Fruit fly (Drosophila melanogaster) whole organism, embryonic: ENCODE results near the gene CG13085.
A peak's percentile ranks its signal among the peaks of the same experiment; 100 is the strongest.

Experiments used
- Ada2b ChIP-seq: fragments of 200-800 bp; sonication (Bioruptor generic); IDR thresholded peaks from 2 replicates; pipeline ENCODE4 v1.3.6; 2022; ENCODE audit warnings: missing biosample characterization, missing genetic modification characterization
- Atf3 ChIP-seq: fragments of 200-800 bp; sonication (Bioruptor generic); optimal IDR thresholded peaks from 3 replicates; lab custom pipeline; 2016; ENCODE audit warnings: missing biosample characterization, missing genetic modification characterization
- B-H2 ChIP-seq: fragments of 200-800 bp; sonication (Bioruptor generic); optimal IDR thresholded peaks from 2 replicates; lab custom pipeline; 2018; ENCODE audit warnings: missing biosample characterization, mild to moderate bottlenecking, missing genetic modification characterization
- CG10366 ChIP-seq: fragments of 200-800 bp; sonication (Bioruptor generic); IDR thresholded peaks from 2 replicates; pipeline ENCODE4 v1.3.6; 2022; ENCODE audit warnings: missing biosample characterization, missing genetic modification characterization
- CG12299 ChIP-seq: fragments of 200-800 bp; sonication (Bioruptor generic); optimal IDR thresholded peaks from 2 replicates; lab custom pipeline; 2018; ENCODE audit warnings: missing biosample characterization, mild to moderate bottlenecking, missing genetic modification characterization
- CG1233 ChIP-seq: fragments of 200-800 bp; sonication (Bioruptor generic); optimal IDR thresholded peaks from 4 replicates; lab custom pipeline; 2018; ENCODE audit warnings: missing biosample characterization, mild to moderate bottlenecking, missing genetic modification characterization
- CG13424 ChIP-seq: fragments of 200-800 bp; sonication (Bioruptor generic); optimal IDR thresholded peaks from 2 replicates; lab custom pipeline; 2019; ENCODE audit warnings: missing biosample characterization, mild to moderate bottlenecking, missing genetic modification characterization, moderate library complexity
- CG13775 ChIP-seq: fragments of 200-800 bp; sonication (Bioruptor generic); optimal IDR thresholded peaks from 3 replicates; lab custom pipeline; 2017; ENCODE audit warnings: missing biosample characterization, mild to moderate bottlenecking, missing genetic modification characterization
- CG14710 ChIP-seq: fragments of 200-800 bp; sonication (Bioruptor generic); optimal IDR thresholded peaks from 3 replicates; lab custom pipeline; 2019; ENCODE audit warnings: missing biosample characterization, mild to moderate bottlenecking, missing genetic modification characterization, moderate library complexity
- CG1529 ChIP-seq: fragments of 200-800 bp; sonication (Bioruptor generic); optimal IDR thresholded peaks from 3 replicates; lab custom pipeline; 2018; ENCODE audit warnings: missing biosample characterization, missing genetic modification characterization
- CG1647 ChIP-seq: fragments of 200-800 bp; sonication (Bioruptor generic); optimal IDR thresholded peaks from 3 replicates; lab custom pipeline; 2016; ENCODE audit warnings: missing biosample characterization, missing genetic modification characterization
- CG17912 ChIP-seq: fragments of 200-800 bp; sonication (Bioruptor generic); optimal IDR thresholded peaks from 2 replicates; lab custom pipeline; 2018; ENCODE audit warnings: missing biosample characterization, mild to moderate bottlenecking, missing genetic modification characterization
- CG2116 ChIP-seq: fragments of 200-800 bp; sonication (Bioruptor generic); optimal IDR thresholded peaks from 3 replicates; lab custom pipeline; 2018; ENCODE audit warnings: missing biosample characterization, mild to moderate bottlenecking, missing genetic modification characterization
- CG3281 ChIP-seq: fragments of 200-800 bp; sonication (Bioruptor generic); optimal IDR thresholded peaks from 3 replicates; lab custom pipeline; 2017; ENCODE audit warnings: missing biosample characterization, mild to moderate bottlenecking, missing genetic modification characterization
- CG33557 ChIP-seq: fragments of 200-800 bp; sonication (Bioruptor generic); optimal IDR thresholded peaks from 2 replicates; lab custom pipeline; 2019; ENCODE audit warnings: missing biosample characterization, mild to moderate bottlenecking, missing genetic modification characterization, moderate library complexity
- CG34376 ChIP-seq: fragments of 200-800 bp; sonication (Bioruptor generic); optimal IDR thresholded peaks from 2 replicates; lab custom pipeline; 2018; ENCODE audit warnings: missing biosample characterization, mild to moderate bottlenecking, missing genetic modification characterization
- CG4404 ChIP-seq: fragments of 200-800 bp; sonication (Bioruptor generic); IDR thresholded peaks from 2 replicates; pipeline ENCODE4 v1.3.6; 2022; ENCODE audit warnings: missing biosample characterization, missing genetic modification characterization
- CG4730 ChIP-seq: fragments of 200-800 bp; sonication (Bioruptor generic); IDR thresholded peaks from 2 replicates; pipeline ENCODE4 v1.3.6; 2022; ENCODE audit warnings: missing biosample characterization, missing genetic modification characterization
- CG4854 ChIP-seq: fragments of 200-800 bp; sonication (Bioruptor generic); optimal IDR thresholded peaks from 2 replicates; lab custom pipeline; 2016; ENCODE audit warnings: missing biosample characterization, missing genetic modification characterization, inconsistent platforms
- CG7556 ChIP-seq: fragments of 200-800 bp; sonication (Bioruptor generic); optimal IDR thresholded peaks from 2 replicates; lab custom pipeline; 2017; ENCODE audit warnings: missing biosample characterization, mild to moderate bottlenecking, missing genetic modification characterization
- CG8281 ChIP-seq: fragments of 200-800 bp; sonication (Bioruptor generic); optimal IDR thresholded peaks from 2 replicates; lab custom pipeline; 2018; ENCODE audit warnings: missing biosample characterization, mild to moderate bottlenecking, missing genetic modification characterization, moderate library complexity
- CG8478 ChIP-seq: fragments of >200 bp; optimal IDR thresholded peaks from 2 replicates; lab custom pipeline; 2018
- CG9876 ChIP-seq: fragments of 200-800 bp; sonication (Bioruptor generic); optimal IDR thresholded peaks from 2 replicates; lab custom pipeline; 2016; ENCODE audit warnings: missing biosample characterization, missing genetic modification characterization
- CTCF ChIP-seq: fragments of 200-800 bp; sonication (Bioruptor generic); optimal IDR thresholded peaks from 2 replicates; lab custom pipeline; 2017; ENCODE audit warnings: missing biosample characterization, mild to moderate bottlenecking, missing genetic modification characterization, moderate library complexity
- Deaf1 ChIP-seq: fragments of 200-800 bp; optimal IDR thresholded peaks from 3 replicates; lab custom pipeline; 2019; ENCODE audit warnings: missing biosample characterization, mild to moderate bottlenecking, missing genetic modification characterization, moderate library complexity
- Elba2 ChIP-seq: fragments of 200-800 bp; sonication (Bioruptor generic); optimal IDR thresholded peaks from 3 replicates; lab custom pipeline; 2016; ENCODE audit warnings: missing biosample characterization, missing genetic modification characterization
- Fer2 ChIP-seq: fragments of 200-800 bp; sonication (Bioruptor generic); optimal IDR thresholded peaks from 2 replicates; lab custom pipeline; 2018; ENCODE audit warnings: missing biosample characterization, mild to moderate bottlenecking, missing genetic modification characterization, moderate library complexity
- Fer3 ChIP-seq: fragments of 200-800 bp; sonication (Bioruptor generic); optimal IDR thresholded peaks from 2 replicates; lab custom pipeline; 2018; ENCODE audit warnings: missing biosample characterization, mild to moderate bottlenecking, missing genetic modification characterization, moderate library complexity
- HLH4C ChIP-seq: fragments of 200-800 bp; sonication (Bioruptor generic); IDR thresholded peaks from 3 replicates; pipeline ENCODE4 v1.3.6; 2022; ENCODE audit warnings: missing biosample characterization, missing genetic modification characterization; ENCODE audit not compliant: partially characterized antibody
- Hmr ChIP-seq: fragments of 200-800 bp; sonication (Bioruptor generic); optimal IDR thresholded peaks from 3 replicates; lab custom pipeline; 2017; ENCODE audit warnings: mild to moderate bottlenecking, missing biosample characterization, missing genetic modification reagents, missing genetic modification characterization
- Hr39 ChIP-seq: fragments of >200 bp; optimal IDR thresholded peaks from 2 replicates; lab custom pipeline; 2017
- MBD-R2 ChIP-seq: fragments of 200-800 bp; sonication (Bioruptor generic); IDR thresholded peaks from 2 replicates; pipeline ENCODE4 v1.3.6; 2022; ENCODE audit warnings: missing biosample characterization, missing genetic modification characterization
- Poxn ChIP-seq: fragments of 200-800 bp; sonication (Bioruptor generic); IDR thresholded peaks from 2 replicates; pipeline ENCODE4 v1.3.6; 2022; ENCODE audit warnings: missing biosample characterization, missing genetic modification characterization
- Sry-β ChIP-seq: fragments of 200-800 bp; sonication (Bioruptor generic); optimal IDR thresholded peaks from 2 replicates; lab custom pipeline; 2018; ENCODE audit warnings: missing biosample characterization, mild to moderate bottlenecking, missing genetic modification characterization, moderate library complexity
- Tbp ChIP-seq: fragments of >200 bp; optimal IDR thresholded peaks from 2 replicates; lab custom pipeline; 2018; ENCODE audit warnings: missing biosample characterization, missing genetic modification characterization
- Xrp1 ChIP-seq: fragments of 200-800 bp; sonication (Bioruptor generic); IDR thresholded peaks from 2 replicates; pipeline ENCODE4 v1.3.6; 2022; ENCODE audit warnings: missing biosample characterization, missing genetic modification characterization
- ab ChIP-seq: fragments of 200-800 bp; sonication (Bioruptor generic); optimal IDR thresholded peaks from 2 replicates; lab custom pipeline; 2016; ENCODE audit warnings: missing biosample characterization, missing genetic modification characterization
- ap ChIP-seq: fragments of 200-800 bp; sonication (Bioruptor generic); IDR thresholded peaks from 2 replicates; pipeline ENCODE4 v1.3.6; 2022; ENCODE audit warnings: missing biosample characterization, missing genetic modification characterization
- az2 ChIP-seq: fragments of 200-800 bp; sonication (Bioruptor generic); optimal IDR thresholded peaks from 3 replicates; lab custom pipeline; 2016; ENCODE audit warnings: missing biosample characterization, missing genetic modification characterization
- br ChIP-seq: fragments of >200 bp; optimal IDR thresholded peaks from 2 replicates; lab custom pipeline; 2017
- btn ChIP-seq: fragments of 200-800 bp; sonication (Bioruptor generic); optimal IDR thresholded peaks from 2 replicates; lab custom pipeline; 2016; ENCODE audit warnings: missing biosample characterization, missing genetic modification characterization
- da ChIP-seq: fragments of 200-800 bp; sonication (Bioruptor generic); optimal IDR thresholded peaks from 2 replicates; lab custom pipeline; 2016; ENCODE audit warnings: missing biosample characterization, missing genetic modification characterization
- dan ChIP-seq: fragments of 200-800 bp; sonication (Bioruptor generic); IDR thresholded peaks from 2 replicates; pipeline ENCODE4 v1.3.6; 2022; ENCODE audit warnings: missing biosample characterization, missing genetic modification characterization
- dmrt11E ChIP-seq: fragments of 200-800 bp; sonication (Bioruptor generic); optimal IDR thresholded peaks from 3 replicates; lab custom pipeline; 2018; ENCODE audit warnings: missing biosample characterization, mild to moderate bottlenecking, missing genetic modification characterization, moderate library complexity
- hth ChIP-seq: fragments of >200 bp; optimal IDR thresholded peaks from 2 replicates; lab custom pipeline; 2017; ENCODE audit warnings: inconsistent platforms
- lola ChIP-seq, 3 experiments: fragments of >200 bp in 2 of 3; fragments of 200-800 bp in 1 of 3; sonication (Bioruptor generic) in 1 of 3; optimal IDR thresholded peaks; 2 replicates each; lab custom pipeline; 2017 to 2019; ENCODE audit warnings: missing biosample characterization in 3 of 3, missing genetic modification characterization in 3 of 3, mild to moderate bottlenecking in 1 of 3, moderate library complexity in 1 of 3
- pros ChIP-seq: fragments of 200-800 bp; sonication (Bioruptor generic); optimal IDR thresholded peaks from 3 replicates; lab custom pipeline; 2019; ENCODE audit warnings: missing biosample characterization, mild to moderate bottlenecking, missing genetic modification characterization, moderate library complexity
- repo ChIP-seq: fragments of 200-800 bp; sonication (Bioruptor generic); optimal IDR thresholded peaks from 2 replicates; lab custom pipeline; 2016; ENCODE audit warnings: missing biosample characterization, missing genetic modification characterization
- sisA ChIP-seq: fragments of 200-800 bp; sonication (Bioruptor generic); IDR thresholded peaks from 2 replicates; pipeline ENCODE4 v1.3.6; 2022; ENCODE audit warnings: missing biosample characterization, missing genetic modification characterization
- tx ChIP-seq: fragments of 200-800 bp; sonication (Bioruptor generic); optimal IDR thresholded peaks from 2 replicates; lab custom pipeline; 2016; ENCODE audit warnings: missing biosample characterization, missing genetic modification characterization
- wek ChIP-seq: fragments of 200-800 bp; sonication (Bioruptor generic); optimal IDR thresholded peaks from 3 replicates; lab custom pipeline; 2018; ENCODE audit warnings: missing biosample characterization, mild to moderate bottlenecking, missing genetic modification characterization, moderate library complexity
- zf30C ChIP-seq: fragments of 200-800 bp; sonication (Bioruptor generic); optimal IDR thresholded peaks from 3 replicates; lab custom pipeline; 2018; ENCODE audit warnings: missing biosample characterization, mild to moderate bottlenecking, missing genetic modification characterization

CG13085 gene

DNA sequence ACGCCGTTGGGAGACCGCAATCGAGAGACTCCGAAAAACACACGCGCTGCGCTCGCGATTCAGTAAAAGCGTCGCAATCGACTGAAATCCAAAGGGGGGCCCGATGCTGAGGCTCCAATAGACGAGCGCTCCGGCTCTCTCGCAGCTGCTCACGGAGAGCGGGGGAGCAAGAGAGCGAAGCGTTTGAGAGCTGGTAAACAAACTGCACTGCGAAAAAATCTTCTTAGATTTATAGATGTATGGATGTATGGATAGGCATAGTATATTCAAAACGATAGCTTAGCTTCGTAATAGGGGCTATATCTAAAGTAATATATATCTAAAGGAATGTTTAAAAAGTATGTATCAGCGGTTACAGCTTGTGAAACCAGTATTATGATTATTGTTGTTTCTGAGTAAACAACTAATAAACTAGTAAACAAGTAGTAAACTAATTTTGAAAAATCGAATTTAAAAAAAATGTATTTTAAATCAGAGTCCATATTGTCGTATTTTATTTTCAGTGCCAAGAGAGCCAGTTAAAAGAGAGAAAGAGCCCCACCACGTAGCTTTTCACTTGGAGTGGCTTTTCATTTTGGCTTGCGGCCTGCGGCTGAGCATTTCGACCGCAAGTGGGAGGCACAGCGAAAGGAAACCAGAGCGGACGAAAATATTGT lies at the start of gene CG13085, which contains the start of gene Alp12 (continued):
- TF ChIP-seq Fer3 (tag; lab: Kevin White, UChicago), result peak; percentile 97
- TF ChIP-seq CG17912 (GFP tag; lab: Kevin White, UChicago), result peak; percentile 81
- TF ChIP-seq CTCF (GFP tag; lab: Kevin White, UChicago), result peak; percentile 74
- peak; percentile 99 for TF ChIP-seq Hmr (GFP tag; lab: Kevin White, UChicago)
- TF ChIP-seq Atf3 (GFP tag; lab: Kevin White, UChicago), result peak; percentile 90
- peak; percentile 94 for TF ChIP-seq CG4730 (GFP tag; lab: Robert Waterston, UW)
- no peak for TF ChIP-seq Hr39 (lab: Kevin White, UChicago)
- TF ChIP-seq CG13424, result peak; percentile 99
- TF ChIP-seq br (lab: Kevin White, UChicago), result no peak
- peak; percentile 89 for TF ChIP-seq Deaf1 (tag; lab: Kevin White, UChicago)
- peak; percentile 95 for TF ChIP-seq zf30C (GFP tag; lab: Kevin White, UChicago)
- no peak for TF ChIP-seq Tbp (GFP tag; lab: Kevin White, UChicago)
- peak; percentile 92 for TF ChIP-seq ap (GFP tag; lab: Robert Waterston, UW)
- peak; percentile 88 for TF ChIP-seq CG2116 (GFP tag; lab: Kevin White, UChicago)
- peak; percentile 100 for TF ChIP-seq CG7556 (GFP tag; lab: Kevin White, UChicago)
- TF ChIP-seq Ada2b (GFP tag; lab: Robert Waterston, UW), result peak; percentile 95
- peak; percentile 97 for TF ChIP-seq B-H2 (GFP tag; lab: Kevin White, UChicago)
- TF ChIP-seq sisA, result peak; percentile 95
- TF ChIP-seq Elba2, result peak; percentile 27
- TF ChIP-seq da (GFP tag; lab: Kevin White, UChicago), result peak; percentile 80
- TF ChIP-seq MBD-R2, result peak; percentile 72
- peak; percentile 86 for TF ChIP-seq wek (GFP tag; lab: Kevin White, UChicago)
- peak; percentile 94 for TF ChIP-seq CG10366 (GFP tag; lab: Robert Waterston, UW)
- TF ChIP-seq Fer2, result peak; percentile 94
- peak; percentile 80 for TF ChIP-seq CG9876 (GFP tag; lab: Kevin White, UChicago)
- TF ChIP-seq az2 (GFP tag; lab: Kevin White, UChicago), result peak; percentile 98
- peak in 2 of 3 experiments; percentile 49 to 97 for TF ChIP-seq lola (GFP tag; optimal IDR thresholded peaks at IDR 0.05; lab: Kevin White, UChicago)
- TF ChIP-seq dan (GFP tag; lab: Robert Waterston, UW), result no peak
- TF ChIP-seq tx (GFP tag; lab: Kevin White, UChicago), result peak; percentile 94
- TF ChIP-seq CG8281 (tag; lab: Kevin White, UChicago), result peak; percentile 93
- peak; percentile 89 for TF ChIP-seq Poxn (GFP tag; lab: Robert Waterston, UW)
- no peak for TF ChIP-seq CG8478
- TF ChIP-seq HLH4C (GFP tag; lab: Robert Waterston, UW), result no peak
- peak; percentile 63 for TF ChIP-seq ab
- TF ChIP-seq CG1529 (GFP tag; lab: Kevin White, UChicago), result peak; percentile 98
- TF ChIP-seq btn (GFP tag; lab: Kevin White, UChicago), result peak; percentile 83
- TF ChIP-seq CG14710, result peak; percentile 97
- peak; percentile 94 for TF ChIP-seq dmrt11E (tag; lab: Kevin White, UChicago)
- TF ChIP-seq repo (GFP tag; lab: Kevin White, UChicago), result peak; percentile 85
- TF ChIP-seq CG1647, result peak; percentile 93
- TF ChIP-seq CG4854, result peak; percentile 91
- TF ChIP-seq CG4404 (GFP tag; lab: Robert Waterston, UW), result peak; percentile 88
- TF ChIP-seq CG33557 (GFP tag; lab: Kevin White, UChicago), result peak; percentile 96
- peak; percentile 82 for TF ChIP-seq pros (GFP tag; lab: Kevin White, UChicago)
- peak; percentile 97 for TF ChIP-seq Xrp1 (GFP tag; lab: Robert Waterston, UW)
- TF ChIP-seq CG1233 (GFP tag; lab: Kevin White, UChicago), result peak; percentile 98
- peak; percentile 99 for TF ChIP-seq CG3281 (GFP tag; lab: Kevin White, UChicago)
- TF ChIP-seq Sry-β (GFP tag; lab: Kevin White, UChicago), result peak; percentile 67
- peak; percentile 98 for TF ChIP-seq CG12299 (tag; lab: Kevin White, UChicago)
- TF ChIP-seq CG34376 (GFP tag; lab: Kevin White, UChicago), result peak; percentile 99
- TF ChIP-seq CG13775 (GFP tag; lab: Kevin White, UChicago), result peak; percentile 98
- no peak for TF ChIP-seq hth (lab: Kevin White, UChicago)
